Worm (Caenorhabditis elegans) whole organism, mixed stage, embryonic: ENCODE results near the gene Y7A5A.6.

ENCODE experiments used
- M03D4.4 ChIP-seq: sonication (generic microtip); optimal IDR thresholded peaks from 2 replicates; lab custom pipeline; 2017; ENCODE audit warnings: mild to moderate bottlenecking, missing genetic modification characterization, missing compliant biosample characterization
- bed-3 ChIP-seq: fragments of 200-800 bp; sonication (Bioruptor generic); optimal IDR thresholded peaks from 3 replicates; lab custom pipeline; 2018; ENCODE audit warnings: mild to moderate bottlenecking, missing genetic modification characterization, moderate library complexity, missing compliant biosample characterization
- blmp-1 ChIP-seq: fragments of 150-350 bp; optimal IDR thresholded peaks from 2 replicates; lab custom pipeline; 2014; ENCODE audit warnings: missing biosample characterization, missing genetic modification characterization
- ceh-39 ChIP-seq: fragments of 150-350 bp; optimal IDR thresholded peaks from 2 replicates; lab custom pipeline; 2014; ENCODE audit warnings: missing biosample characterization, missing genetic modification characterization
- ceh-43 ChIP-seq: fragments of 200-800 bp; sonication (Bioruptor generic); optimal IDR thresholded peaks from 2 replicates; lab custom pipeline; 2018; ENCODE audit warnings: mild to moderate bottlenecking, missing genetic modification characterization, moderate library complexity, missing compliant biosample characterization
- ces-1 ChIP-seq: fragments of 150-350 bp; optimal IDR thresholded peaks from 2 replicates; lab custom pipeline; 2014; ENCODE audit warnings: missing biosample characterization, missing genetic modification reagents, missing genetic modification characterization
- cnd-1 ChIP-seq: fragments of 200-800 bp; sonication (Bioruptor generic); optimal IDR thresholded peaks from 2 replicates; lab custom pipeline; 2018; ENCODE audit warnings: mild to moderate bottlenecking, missing genetic modification characterization, missing compliant biosample characterization
- drap-1 ChIP-seq: fragments of 200-800 bp; sonication (Bioruptor generic); optimal IDR thresholded peaks from 3 replicates; lab custom pipeline; 2018; ENCODE audit warnings: mild to moderate bottlenecking, missing genetic modification characterization, missing compliant biosample characterization
- elt-1 ChIP-seq: sonication (generic microtip); optimal IDR thresholded peaks from 2 replicates; lab custom pipeline; 2017; ENCODE audit warnings: missing genetic modification characterization, mild to moderate bottlenecking, missing compliant biosample characterization, antibody characterized with exemption, moderate library complexity, borderline replicate concordance; ENCODE audit not compliant: insufficient read depth
- elt-3 ChIP-seq: fragments of 150-350 bp; optimal IDR thresholded peaks from 2 replicates; lab custom pipeline; 2014; ENCODE audit warnings: missing biosample characterization, missing genetic modification characterization
- flh-1 ChIP-seq: fragments of 200-800 bp; sonication (Bioruptor generic); optimal IDR thresholded peaks from 2 replicates; lab custom pipeline; 2018; ENCODE audit warnings: mild to moderate bottlenecking, missing genetic modification characterization, moderate library complexity, missing compliant biosample characterization
- hlh-1 ChIP-seq: fragments of 150-350 bp; optimal IDR thresholded peaks from 2 replicates; lab custom pipeline; 2014; ENCODE audit warnings: missing biosample characterization, missing genetic modification reagents, missing genetic modification characterization
- lin-13 ChIP-seq: fragments of 150-350 bp; optimal IDR thresholded peaks from 2 replicates; lab custom pipeline; 2014; ENCODE audit warnings: missing biosample characterization, missing genetic modification characterization
- lin-32 ChIP-seq: fragments of 200-800 bp; sonication (Bioruptor generic); optimal IDR thresholded peaks from 2 replicates; lab custom pipeline; 2018; ENCODE audit warnings: mild to moderate bottlenecking, missing genetic modification characterization, missing compliant biosample characterization
- lsy-2 ChIP-seq: fragments of 150-350 bp; optimal IDR thresholded peaks from 2 replicates; lab custom pipeline; 2014; ENCODE audit warnings: missing biosample characterization, missing genetic modification characterization
- mab-5 ChIP-seq: fragments of 150-350 bp; optimal IDR thresholded peaks from 2 replicates; lab custom pipeline; 2014; ENCODE audit warnings: missing biosample characterization, missing genetic modification characterization
- mep-1 ChIP-seq: fragments of 150-350 bp; optimal IDR thresholded peaks from 2 replicates; lab custom pipeline; 2017; ENCODE audit warnings: missing biosample characterization, missing genetic modification reagents, missing genetic modification characterization, inconsistent platforms
- mls-2 ChIP-seq: sonication (generic microtip); optimal IDR thresholded peaks from 2 replicates; lab custom pipeline; 2016; ENCODE audit warnings: mild to moderate bottlenecking, missing genetic modification characterization, moderate library complexity, missing compliant biosample characterization
- nhr-12 ChIP-seq: fragments of 150-350 bp; optimal IDR thresholded peaks from 2 replicates; lab custom pipeline; 2014; ENCODE audit warnings: missing biosample characterization, missing genetic modification characterization
- nhr-2 ChIP-seq: fragments of 150-350 bp; optimal IDR thresholded peaks from 2 replicates; lab custom pipeline; 2014; ENCODE audit warnings: missing biosample characterization, missing genetic modification characterization
- nhr-237 ChIP-seq: fragments of 150-350 bp; optimal IDR thresholded peaks from 2 replicates; lab custom pipeline; 2014; ENCODE audit warnings: missing biosample characterization, missing genetic modification characterization
- nhr-76 ChIP-seq: sonication (generic microtip); optimal IDR thresholded peaks from 2 replicates; lab custom pipeline; 2017; ENCODE audit warnings: missing biosample characterization, missing genetic modification characterization
- pha-4 ChIP-seq: fragments of 150-350 bp; optimal IDR thresholded peaks from 2 replicates; lab custom pipeline; 2018; ENCODE audit warnings: missing biosample characterization, missing genetic modification reagents, missing genetic modification characterization
- sem-2 ChIP-seq: fragments of 200-800 bp; sonication (Bioruptor generic); optimal IDR thresholded peaks from 2 replicates; lab custom pipeline; 2018; ENCODE audit warnings: mild to moderate bottlenecking, missing genetic modification characterization, missing compliant biosample characterization
- snpc-4 ChIP-seq: fragments of 150-350 bp; optimal IDR thresholded peaks from 2 replicates; lab custom pipeline; 2014; ENCODE audit warnings: missing biosample characterization, missing genetic modification characterization
- sptf-1 ChIP-seq: sonication (generic microtip); optimal IDR thresholded peaks from 2 replicates; lab custom pipeline; 2017; ENCODE audit warnings: mild to moderate bottlenecking, missing genetic modification characterization, moderate library complexity, missing compliant biosample characterization
- tbx-8 ChIP-seq: fragments of 200-800 bp; sonication (Bioruptor generic); optimal IDR thresholded peaks from 2 replicates; lab custom pipeline; 2018; ENCODE audit warnings: mild to moderate bottlenecking, missing genetic modification characterization, moderate library complexity, missing compliant biosample characterization
- unc-39 ChIP-seq: fragments of 150-350 bp; optimal IDR thresholded peaks from 2 replicates; lab custom pipeline; 2014; ENCODE audit warnings: missing biosample characterization, missing genetic modification characterization
- unc-62 ChIP-seq: fragments of 150-350 bp; optimal IDR thresholded peaks from 2 replicates; lab custom pipeline; 2014; ENCODE audit warnings: missing biosample characterization, missing genetic modification reagents, missing genetic modification characterization
- zip-8 ChIP-seq: fragments of 150-350 bp; optimal IDR thresholded peaks from 2 replicates; lab custom pipeline; 2014; ENCODE audit warnings: missing biosample characterization, missing genetic modification characterization
- ztf-11 ChIP-seq: fragments of 150-350 bp; optimal IDR thresholded peaks from 2 replicates; lab custom pipeline; 2014; ENCODE audit warnings: missing biosample characterization, missing genetic modification characterization

Y7A5A.6 gene

DNA sequence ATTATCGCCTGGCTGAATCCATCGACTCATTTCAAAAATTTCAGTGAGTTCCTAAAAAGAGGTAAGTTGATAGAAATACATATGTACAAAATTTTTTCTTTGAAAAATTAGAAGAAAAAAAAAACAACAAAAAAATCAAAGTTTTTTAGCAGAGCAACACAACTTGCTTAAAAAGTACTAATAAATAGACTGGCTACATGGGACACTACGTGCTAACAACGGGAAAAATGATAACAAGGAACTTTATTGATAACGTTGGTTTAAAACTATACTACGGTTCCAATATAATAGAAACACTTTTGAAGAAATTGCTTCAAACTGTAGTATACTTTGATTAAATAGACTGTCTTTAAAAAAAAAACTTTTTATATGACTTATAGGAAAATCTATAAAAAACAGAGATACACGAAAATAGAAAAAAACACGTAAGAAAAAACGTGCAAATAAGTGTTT, 39.0 kb upstream of the Y7A5A.6 start, which contains the start of gene acox-1.6:
acox-1.6 (minus strand) TSS at position 51 of the 453 bp plus-strand sequence.
- TF ChIP-seq lin-32 (GFP tag; lab: Kevin White, UChicago) (no peak), nhr-2 (tag; lab: Kevin White, UChicago) (no peak), drap-1 (GFP tag; lab: Kevin White, UChicago) (no peak), ceh-43 (GFP tag; lab: Kevin White, UChicago) (no peak), elt-1 (no peak), mab-5 (tag; lab: Kevin White, UChicago) (no peak), ztf-11 (tag; lab: Kevin White, UChicago) (no peak), unc-39 (tag; lab: Kevin White, UChicago) (no peak), nhr-12 (tag; lab: Kevin White, UChicago) (no peak)

ce11 chrX:15831537-15831936, 32.0 kb upstream of the Y7A5A.6 start:
- no peak for TF ChIP-seq sem-2
- TF ChIP-seq zip-8: peak; percentile 93

DNA sequence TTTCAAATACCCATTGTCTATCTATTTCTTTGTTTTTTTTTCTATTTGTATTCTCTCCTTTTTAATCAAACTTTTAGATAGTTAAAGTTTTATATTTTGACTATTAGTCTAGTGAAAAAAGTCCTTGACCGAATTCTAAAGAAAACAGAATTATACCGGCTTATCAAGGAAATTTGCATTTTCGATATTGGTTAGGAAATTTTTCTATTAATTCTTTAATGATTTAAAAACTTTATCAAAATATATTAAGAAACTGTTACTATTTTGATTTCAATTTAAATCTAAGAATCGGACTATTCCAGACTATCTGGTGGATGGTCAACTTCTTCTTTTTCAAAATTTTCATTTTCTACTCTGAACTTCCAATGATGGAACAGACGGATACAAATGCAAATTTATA, 28.6 kb upstream of the Y7A5A.6 start, which contains the start of gene Y7A5A.20:
Y7A5A.20 (plus strand) TSS at position 301 of the 400 bp plus-strand sequence.
- TF ChIP-seq drap-1 (GFP tag; lab: Kevin White, UChicago): no peak
- TF ChIP-seq elt-1: no peak
- no peak for TF ChIP-seq hlh-1
- no peak for TF ChIP-seq nhr-237
- no peak for TF ChIP-seq sptf-1
- no peak for TF ChIP-seq ces-1 (GFP tag; lab: Kevin White, UChicago)
- TF ChIP-seq M03D4.4 (tag; lab: Kevin White, UChicago): no peak
- no peak for TF ChIP-seq lsy-2 (tag; lab: Kevin White, UChicago)
- TF ChIP-seq ceh-39 (tag; lab: Kevin White, UChicago): no peak
- TF ChIP-seq nhr-2 (tag; lab: Kevin White, UChicago): no peak
- no peak for TF ChIP-seq snpc-4
- TF ChIP-seq flh-1 (GFP tag; lab: Kevin White, UChicago): no peak
- TF ChIP-seq sem-2: no peak
- TF ChIP-seq nhr-12 (tag; lab: Kevin White, UChicago): no peak

ce11 chrX:15826866-15827265, 27.4 kb upstream of the Y7A5A.6 start, which contains the start of gene Y7A5A.9:
Y7A5A.9 (plus strand) TSS chrX:15827166.
- no peak for TF ChIP-seq elt-1
- TF ChIP-seq tbx-8 (GFP tag; lab: Kevin White, UChicago): no peak
- TF ChIP-seq bed-3: no peak
- TF ChIP-seq lin-32 (GFP tag; lab: Kevin White, UChicago): no peak
- TF ChIP-seq mls-2 (tag; lab: Kevin White, UChicago): no peak
- TF ChIP-seq ces-1 (GFP tag; lab: Kevin White, UChicago): no peak
- TF ChIP-seq ceh-39 (tag; lab: Kevin White, UChicago): no peak
- TF ChIP-seq lin-13 (tag; lab: Kevin White, UChicago): no peak
- no peak for TF ChIP-seq unc-39 (tag; lab: Kevin White, UChicago)
- no peak for TF ChIP-seq sptf-1
- TF ChIP-seq nhr-237: no peak
- no peak for TF ChIP-seq hlh-1
- no peak for TF ChIP-seq mep-1
- no peak for TF ChIP-seq pha-4 (tag; lab: Kevin White, UChicago)
- no peak for TF ChIP-seq ceh-43 (GFP tag; lab: Kevin White, UChicago)

- TF ChIP-seq elt-3 (tag; lab: Kevin White, UChicago): no peak
- TF ChIP-seq flh-1 (GFP tag; lab: Kevin White, UChicago): no peak
- no peak for TF ChIP-seq sptf-1
- no peak for TF ChIP-seq snpc-4
- no peak for TF ChIP-seq nhr-237
- no peak for TF ChIP-seq blmp-1 (tag; lab: Kevin White, UChicago)
- TF ChIP-seq nhr-76 (tag; lab: Kevin White, UChicago): no peak
- TF ChIP-seq cnd-1 (tag; lab: Kevin White, UChicago): no peak
- TF ChIP-seq nhr-12 (tag; lab: Kevin White, UChicago): no peak
- TF ChIP-seq ceh-43 (GFP tag; lab: Kevin White, UChicago): no peak
- no peak for TF ChIP-seq nhr-2 (tag; lab: Kevin White, UChicago)
These were observed 22.7 kb upstream of the Y7A5A.6 start, which contains the start of gene Y7A5A.8 for ce11 chrX:15822197-15822596. Y7A5A.8 (plus strand) TSS chrX:15822497.

DNA sequence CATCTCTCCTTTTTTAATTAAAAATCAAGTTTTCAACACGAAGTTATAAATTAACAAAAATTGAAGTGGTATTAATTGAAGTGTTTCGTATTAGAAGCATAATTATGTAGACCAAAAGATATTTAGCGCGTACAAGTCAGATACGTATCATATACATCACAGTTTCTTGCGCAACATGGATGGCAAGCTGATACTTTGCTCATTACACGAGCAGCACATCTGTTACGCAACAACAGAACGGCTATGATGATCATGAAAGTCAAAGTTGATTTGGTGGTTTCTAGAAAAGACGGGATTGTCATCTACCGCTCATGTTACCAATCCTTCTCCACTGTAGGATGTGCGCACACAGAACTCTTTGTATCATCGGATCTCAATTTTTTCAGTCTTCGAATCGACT, 15.1 kb upstream of the Y7A5A.6 start:
- TF ChIP-seq zip-8 (peak; percentile 91), unc-62 (GFP tag; lab: Kevin White, UChicago) (no peak)
